ENCODE assay signal across 2 worm cellular contexts in genomic region chrV:6411161-6411560, ce11.
TF ChIP-seq lines count a peak whose summit lies in the region.

No protein-coding gene starts in this region.

TF ChIP-seq in whole organism, L1 larva, 84 proteins besides CTCF, POLR2A, EP300 and RAD21 (continued from another document):
- no peak for TF ChIP-seq ceh-8 (GFP tag; optimal IDR thresholded peaks at IDR 0.05; lab: Kevin White, UChicago)
- TF ChIP-seq nhr-20 (tag; optimal IDR thresholded peaks at IDR 0.05; lab: Kevin White, UChicago) = peak; percentile 50
- no peak for TF ChIP-seq ceh-88 (GFP tag; IDR thresholded peaks at IDR 0.05; lab: Robert Waterston, UW)
- TF ChIP-seq irx-1 (tag; optimal IDR thresholded peaks at IDR 0.05; lab: Kevin White, UChicago) = no peak
- no peak for TF ChIP-seq nhr-90 (tag; optimal IDR thresholded peaks at IDR 0.05; lab: Kevin White, UChicago; ENCODE audit: poor library complexity)
- TF ChIP-seq nhr-19 (GFP tag; conservative IDR thresholded peaks at IDR 0.05; lab: Robert Waterston, UW) = no peak
- no peak for TF ChIP-seq ztf-4 (tag; optimal IDR thresholded peaks at IDR 0.05; lab: Kevin White, UChicago)
- no peak for TF ChIP-seq fkh-10 (GFP tag; optimal IDR thresholded peaks at IDR 0.05; lab: Kevin White, UChicago)
- no peak for TF ChIP-seq ceh-90 (tag; optimal IDR thresholded peaks at IDR 0.05; lab: Kevin White, UChicago)
- TF ChIP-seq ces-1 (GFP tag; optimal IDR thresholded peaks at IDR 0.05; lab: Kevin White, UChicago) = no peak
- TF ChIP-seq nhr-11 (tag; optimal IDR thresholded peaks at IDR 0.05; lab: Kevin White, UChicago) = no peak
- no peak for TF ChIP-seq ets-5 (GFP tag; IDR thresholded peaks at IDR 0.05; lab: Robert Waterston, UW)
- TF ChIP-seq aly-2 (tag; optimal IDR thresholded peaks at IDR 0.05; lab: Kevin White, UChicago) = no peak
- no peak for TF ChIP-seq Y116A8C.19 (tag; optimal IDR thresholded peaks at IDR 0.05; lab: Kevin White, UChicago; ENCODE audit: borderline replicate concordance)
- no peak for TF ChIP-seq sptf-1 (tag; optimal IDR thresholded peaks at IDR 0.05; lab: Kevin White, UChicago)
- no peak for TF ChIP-seq C04F5.9 (tag; optimal IDR thresholded peaks at IDR 0.05; lab: Kevin White, UChicago)
- TF ChIP-seq snpc-4 (tag; optimal IDR thresholded peaks at IDR 0.05; lab: Kevin White, UChicago) = no peak
- TF ChIP-seq isw-1 (GFP tag; IDR thresholded peaks at IDR 0.05; lab: Robert Waterston, UW) = no peak
- TF ChIP-seq tlp-1 (tag; optimal IDR thresholded peaks at IDR 0.05; lab: Kevin White, UChicago) = peak; percentile 10
- no peak for TF ChIP-seq nhr-237 (tag; optimal IDR thresholded peaks at IDR 0.05; lab: Kevin White, UChicago)
- TF ChIP-seq fkh-4 (tag; optimal IDR thresholded peaks at IDR 0.05; lab: Kevin White, UChicago; ENCODE audit: borderline replicate concordance) = no peak
- no peak for TF ChIP-seq nhr-28 (tag; optimal IDR thresholded peaks at IDR 0.05; lab: Kevin White, UChicago)

TF ChIP-seq in whole organism, L4 larva, 104 proteins besides CTCF, POLR2A, EP300 and RAD21 (continued from another document):
- no peak for TF ChIP-seq nhr-76 (tag; optimal IDR thresholded peaks at IDR 0.05; lab: Kevin White, UChicago)
- TF ChIP-seq aha-1 (tag; lab: Kevin White, UChicago) = no peak
- TF ChIP-seq arid-1 (GFP tag; conservative IDR thresholded peaks at IDR 0.05; lab: Robert Waterston, UW) = no peak
- no peak for TF ChIP-seq cey-2 (tag; optimal IDR thresholded peaks at IDR 0.05; lab: Kevin White, UChicago; ENCODE audit: borderline replicate concordance, insufficient read depth)
- peak; percentile 93 for TF ChIP-seq dmd-6 (GFP tag; IDR thresholded peaks at IDR 0.05; lab: Robert Waterston, UW)
- TF ChIP-seq tag-97 (GFP tag; IDR thresholded peaks at IDR 0.05; lab: Robert Waterston, UW) = no peak
- no peak for TF ChIP-seq jun-1 (tag; optimal IDR thresholded peaks at IDR 0.05; lab: Kevin White, UChicago)
- TF ChIP-seq ama-1 (optimal IDR thresholded peaks at IDR 0.05; lab: Kevin White, UChicago) = no peak
- no peak for TF ChIP-seq F44E2.7 (GFP tag; IDR thresholded peaks at IDR 0.05; lab: Robert Waterston, UW)
- TF ChIP-seq unc-39 (tag; optimal IDR thresholded peaks at IDR 0.05; lab: Kevin White, UChicago) = no peak
- no peak for TF ChIP-seq dmd-9 (GFP tag; IDR thresholded peaks at IDR 0.05; lab: Robert Waterston, UW)
- no peak for TF ChIP-seq T26A8.4 (GFP tag; IDR thresholded peaks at IDR 0.05; lab: Robert Waterston, UW)
- no peak for TF ChIP-seq F26F4.8 (GFP tag; conservative IDR thresholded peaks at IDR 0.05; lab: Robert Waterston, UW)
- TF ChIP-seq lin-39 (tag; optimal IDR thresholded peaks at IDR 0.05; lab: Kevin White, UChicago) = no peak
- TF ChIP-seq zfp-3 (GFP tag; conservative IDR thresholded peaks at IDR 0.05; lab: Robert Waterston, UW) = no peak
- TF ChIP-seq nhr-111 (GFP tag; optimal IDR thresholded peaks at IDR 0.05; lab: Kevin White, UChicago) = no peak
- TF ChIP-seq hlh-30 (tag; optimal IDR thresholded peaks at IDR 0.05; lab: Kevin White, UChicago; ENCODE audit: insufficient read depth) = peak; percentile 50
- TF ChIP-seq ceh-28 (tag; optimal IDR thresholded peaks at IDR 0.05; lab: Kevin White, UChicago) = no peak
- TF ChIP-seq nhr-237 (tag; optimal IDR thresholded peaks at IDR 0.05; lab: Kevin White, UChicago) = no peak
- no peak for TF ChIP-seq hmg-1.1 (GFP tag; IDR thresholded peaks at IDR 0.05; lab: Robert Waterston, UW)
- TF ChIP-seq aly-2 (tag; optimal IDR thresholded peaks at IDR 0.05; lab: Kevin White, UChicago) = no peak
- TF ChIP-seq ceh-20 (GFP tag; IDR thresholded peaks at IDR 0.05; lab: Robert Waterston, UW) = peak; percentile 68
- TF ChIP-seq ztf-7 (tag; optimal IDR thresholded peaks at IDR 0.05; lab: Kevin White, UChicago) = no peak
- no peak for TF ChIP-seq daf-12 (tag; optimal IDR thresholded peaks at IDR 0.05; lab: Kevin White, UChicago)
- no peak for TF ChIP-seq daf-16 (GFP tag; optimal IDR thresholded peaks at IDR 0.05; lab: Kevin White, UChicago)
- peak; percentile 34 for TF ChIP-seq daf-16 (tag; optimal IDR thresholded peaks at IDR 0.05; lab: Kevin White, UChicago)
- TF ChIP-seq mdl-1 (tag; optimal IDR thresholded peaks at IDR 0.05; lab: Kevin White, UChicago) = peak in 1 of 2 experiments; percentile 75
- TF ChIP-seq Y75B8A.6 (GFP tag; IDR thresholded peaks at IDR 0.05; lab: Robert Waterston, UW) = no peak
- TF ChIP-seq snpc-4 (tag; optimal IDR thresholded peaks at IDR 0.05; lab: Kevin White, UChicago) = no peak
- TF ChIP-seq fos-1 (tag; optimal IDR thresholded peaks at IDR 0.05; lab: Kevin White, UChicago) = no peak
- no peak for TF ChIP-seq zip-2 (tag; optimal IDR thresholded peaks at IDR 0.05; lab: Kevin White, UChicago)
- no peak for TF ChIP-seq lin-13 (GFP tag; optimal IDR thresholded peaks at IDR 0.05; lab: Kevin White, UChicago)
- TF ChIP-seq daf-19 (GFP tag; conservative IDR thresholded peaks at IDR 0.05; lab: Robert Waterston, UW) = no peak
- peak in 1 of 2 experiments; percentile 25 for TF ChIP-seq unc-62 (GFP tag; optimal IDR thresholded peaks at IDR 0.05 in 1 of 2; lab: Kevin White, UChicago)
- no peak for TF ChIP-seq unc-62 (tag; optimal IDR thresholded peaks at IDR 0.05; lab: Kevin White, UChicago)
- TF ChIP-seq ztf-11 (tag; optimal IDR thresholded peaks at IDR 0.05; lab: Kevin White, UChicago) = no peak
- TF ChIP-seq lim-7 (GFP tag; IDR thresholded peaks at IDR 0.05; lab: Robert Waterston, UW) = no peak
- TF ChIP-seq mep-1 (tag; optimal IDR thresholded peaks at IDR 0.05; lab: Kevin White, UChicago) = peak; percentile 21
- TF ChIP-seq mxl-2 (GFP tag; conservative IDR thresholded peaks at IDR 0.05; lab: Robert Waterston, UW) = no peak
- TF ChIP-seq saeg-2 (GFP tag; IDR thresholded peaks at IDR 0.05; lab: Robert Waterston, UW) = no peak
- no peak for TF ChIP-seq ceh-44 (GFP tag; IDR thresholded peaks at IDR 0.05; lab: Robert Waterston, UW)
- TF ChIP-seq rbr-2 (tag; optimal IDR thresholded peaks at IDR 0.05; lab: Kevin White, UChicago) = no peak
- no peak for TF ChIP-seq ceh-82 (tag; optimal IDR thresholded peaks at IDR 0.05; lab: Kevin White, UChicago)
- no peak for TF ChIP-seq madf-5 (GFP tag; IDR thresholded peaks at IDR 0.05; lab: Robert Waterston, UW)
- TF ChIP-seq nhr-11 (tag; optimal IDR thresholded peaks at IDR 0.05; lab: Kevin White, UChicago) = no peak
- TF ChIP-seq nhr-102 (tag; optimal IDR thresholded peaks at IDR 0.05; lab: Kevin White, UChicago) = peak; percentile 31
- no peak for TF ChIP-seq lin-29 (GFP tag; IDR thresholded peaks at IDR 0.05; lab: Robert Waterston, UW)
- no peak for TF ChIP-seq Y105C5A.15 (GFP tag; IDR thresholded peaks at IDR 0.05; lab: Robert Waterston, UW)
- no peak for TF ChIP-seq gei-8 (GFP tag; optimal IDR thresholded peaks at IDR 0.05; lab: Kevin White, UChicago)
- no peak for TF ChIP-seq pha-4 (GFP tag; IDR thresholded peaks at IDR 0.05; lab: Robert Waterston, UW)
- TF ChIP-seq pha-4 (tag; optimal IDR thresholded peaks at IDR 0.05; lab: Kevin White, UChicago) = no peak
- no peak for TF ChIP-seq hif-1 (tag; optimal IDR thresholded peaks at IDR 0.05; lab: Kevin White, UChicago)
- TF ChIP-seq lin-1 (GFP tag; IDR thresholded peaks at IDR 0.05; lab: Robert Waterston, UW) = 0 out of 2 replicates have a peak, but pooled peaks have one; percentile 11
- TF ChIP-seq set-16 (GFP tag; IDR thresholded peaks at IDR 0.05; lab: Robert Waterston, UW) = no peak
- no peak for TF ChIP-seq lir-3 (tag; optimal IDR thresholded peaks at IDR 0.05; lab: Kevin White, UChicago)
- TF ChIP-seq snpc-1.2 (GFP tag; IDR thresholded peaks at IDR 0.05; lab: Robert Waterston, UW) = no peak
- no peak for TF ChIP-seq mes-2 (tag; optimal IDR thresholded peaks at IDR 0.05; lab: Kevin White, UChicago; ENCODE audit: poor library complexity, severe bottlenecking)
- no peak for TF ChIP-seq D1046.2 (GFP tag; IDR thresholded peaks at IDR 0.05; lab: Robert Waterston, UW)
- peak; percentile 37 for TF ChIP-seq nhr-48 (tag; optimal IDR thresholded peaks at IDR 0.05; lab: Kevin White, UChicago)
- no peak for TF ChIP-seq ceh-62 (tag; optimal IDR thresholded peaks at IDR 0.05; lab: Kevin White, UChicago)
- TF ChIP-seq Y5F2A.4 (GFP tag; optimal IDR thresholded peaks at IDR 0.05; lab: Kevin White, UChicago) = no peak
- no peak for TF ChIP-seq R02D3.7 (tag; optimal IDR thresholded peaks at IDR 0.05; lab: Kevin White, UChicago)
- TF ChIP-seq egl-27 (tag; optimal IDR thresholded peaks at IDR 0.05; lab: Kevin White, UChicago) = no peak
- TF ChIP-seq attf-4 (tag; optimal IDR thresholded peaks at IDR 0.05; lab: Kevin White, UChicago) = no peak
- no peak for TF ChIP-seq ceh-32 (tag; optimal IDR thresholded peaks at IDR 0.05; lab: Kevin White, UChicago; ENCODE audit: poor library complexity)
- peak; percentile 17 for TF ChIP-seq mxl-3 (GFP tag; optimal IDR thresholded peaks at IDR 0.05; lab: Kevin White, UChicago)
- no peak for TF ChIP-seq spr-1 (tag; optimal IDR thresholded peaks at IDR 0.05; lab: Kevin White, UChicago)
- no peak for TF ChIP-seq vab-7 (GFP tag; IDR thresholded peaks at IDR 0.05; lab: Robert Waterston, UW)
- no peak for TF ChIP-seq nhr-41 (GFP tag; IDR thresholded peaks at IDR 0.05; lab: Robert Waterston, UW)
- no peak for TF ChIP-seq zag-1 (tag; optimal IDR thresholded peaks at IDR 0.05; lab: Kevin White, UChicago)
- TF ChIP-seq pqm-1 (tag; optimal IDR thresholded peaks at IDR 0.05; lab: Kevin White, UChicago) = peak; percentile 84
- TF ChIP-seq php-3 (GFP tag; IDR thresholded peaks at IDR 0.05; lab: Robert Waterston, UW) = peak; percentile 99
- no peak for TF ChIP-seq sdz-12 (GFP tag; optimal IDR thresholded peaks at IDR 0.05; lab: Kevin White, UChicago)
- TF ChIP-seq nhr-77 (tag; optimal IDR thresholded peaks at IDR 0.05; lab: Kevin White, UChicago) = peak; percentile 54
- TF ChIP-seq fkh-10 (GFP tag; optimal IDR thresholded peaks at IDR 0.05; lab: Kevin White, UChicago) = no peak
- no peak for TF ChIP-seq nhr-10 (tag; optimal IDR thresholded peaks at IDR 0.05; lab: Kevin White, UChicago)
- no peak for TF ChIP-seq dpl-1 (GFP tag; optimal IDR thresholded peaks at IDR 0.05; lab: Kevin White, UChicago)
- TF ChIP-seq lsy-2 (tag; optimal IDR thresholded peaks at IDR 0.05; lab: Kevin White, UChicago) = peak in 1 of 2 experiments; percentile 38
- TF ChIP-seq ZK546.5 (tag; optimal IDR thresholded peaks at IDR 0.05; lab: Kevin White, UChicago) = no peak
- no peak for TF ChIP-seq ctbp-1 (GFP tag; IDR thresholded peaks at IDR 0.05; lab: Robert Waterston, UW)
- no peak for TF ChIP-seq ces-1 (GFP tag; optimal IDR thresholded peaks at IDR 0.05; lab: Kevin White, UChicago)
- TF ChIP-seq skn-1 (tag; optimal IDR thresholded peaks at IDR 0.05; lab: Kevin White, UChicago) = no peak
- no peak for TF ChIP-seq dmd-8 (GFP tag; IDR thresholded peaks at IDR 0.05; lab: Robert Waterston, UW)
- no peak for TF ChIP-seq daf-8 (GFP tag; IDR thresholded peaks at IDR 0.05; lab: Robert Waterston, UW)
- TF ChIP-seq lin-38 (GFP tag; IDR thresholded peaks at IDR 0.05; lab: Robert Waterston, UW) = no peak
